Worm (Caenorhabditis elegans) whole organism, L4 larva: ENCODE results near the gene srd-26.

ENCODE experiments used
- egl-27 ChIP-seq: sonication (generic microtip); optimal IDR thresholded peaks from 3 replicates; lab custom pipeline; 2017; ENCODE audit warnings: missing biosample characterization, missing genetic modification reagents, missing genetic modification characterization
- tra-1 ChIP-seq: fragments of 200-800 bp; sonication (Bioruptor generic); IDR thresholded peaks from 2 replicates; pipeline ENCODE4 v1.3.6; 2022; ENCODE audit warnings: missing genetic modification reagents, missing genetic modification characterization, missing compliant biosample characterization
- zfp-3 ChIP-seq: fragments of 200-800 bp; sonication (Bioruptor generic); conservative IDR thresholded peaks from 2 replicates; pipeline ENCODE4 v1.3.6; 2022; ENCODE audit warnings: missing genetic modification reagents, missing genetic modification characterization, missing compliant biosample characterization
- ztf-11 ChIP-seq: fragments of 150-350 bp; optimal IDR thresholded peaks from 2 replicates; lab custom pipeline; 2014; ENCODE audit warnings: missing biosample characterization, missing genetic modification characterization

DNA sequence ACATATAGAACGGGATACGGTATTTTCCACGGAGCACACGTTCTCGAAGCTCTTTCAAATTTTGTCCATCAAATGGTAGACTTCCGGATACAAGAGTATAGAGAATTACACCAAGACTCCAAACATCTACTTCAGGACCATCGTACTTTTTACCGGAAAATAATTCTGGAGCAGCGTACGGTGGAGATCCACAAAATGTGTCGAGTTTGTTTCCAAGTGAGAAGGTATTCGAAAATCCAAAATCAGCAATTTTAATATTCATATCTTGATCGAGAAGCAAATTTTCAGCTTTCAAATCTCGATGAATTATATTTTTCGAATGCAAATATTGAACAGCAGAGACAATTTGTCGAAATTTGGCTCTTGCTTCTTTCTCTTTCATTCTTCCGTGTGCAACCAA is 39.6 kb downstream of the srd-26 start:
- TF ChIP-seq egl-27 (tag; lab: Kevin White, UChicago): no peak
- no peak for TF ChIP-seq tra-1
- no peak for TF ChIP-seq ztf-11 (tag; lab: Kevin White, UChicago)
- TF ChIP-seq zfp-3: no peak
